Fruit fly (Drosophila melanogaster) whole organism, embryonic: ENCODE measurements around the gene QIL1.

Experiments used
- CG10321 ChIP-seq: fragments of 200-800 bp; sonication (Bioruptor generic); IDR thresholded peaks from 2 replicates; pipeline ENCODE4 v1.3.6; 2022; ENCODE audit warnings: missing biosample characterization, missing genetic modification characterization
- CG10431 ChIP-seq: fragments of 200-800 bp; sonication (Bioruptor generic); optimal IDR thresholded peaks from 3 replicates; lab custom pipeline; 2018; ENCODE audit warnings: missing biosample characterization, mild to moderate bottlenecking, missing genetic modification characterization
- CG10654 ChIP-seq: fragments of 200-800 bp; sonication (Bioruptor generic); optimal IDR thresholded peaks from 2 replicates; lab custom pipeline; 2016; ENCODE audit warnings: missing biosample characterization, missing genetic modification characterization
- CG13894 ChIP-seq: fragments of 200-800 bp; sonication (Bioruptor generic); optimal IDR thresholded peaks from 3 replicates; lab custom pipeline; 2018; ENCODE audit warnings: missing biosample characterization, mild to moderate bottlenecking, missing genetic modification characterization, moderate library complexity
- CG15479 ChIP-seq: fragments of 200-800 bp; sonication (Bioruptor generic); optimal IDR thresholded peaks from 3 replicates; lab custom pipeline; 2019; ENCODE audit warnings: missing biosample characterization, mild to moderate bottlenecking, missing genetic modification characterization, moderate library complexity
- CG17328 ChIP-seq: fragments of 200-800 bp; sonication (Bioruptor generic); IDR thresholded peaks from 2 replicates; pipeline ENCODE4 v1.3.6; 2022; ENCODE audit warnings: missing biosample characterization, missing genetic modification characterization
- CG17612 ChIP-seq: fragments of 200-800 bp; sonication (Bioruptor generic); IDR thresholded peaks from 2 replicates; pipeline ENCODE4 v1.3.6; 2022; ENCODE audit warnings: missing biosample characterization, missing genetic modification characterization
- CG2199 ChIP-seq: fragments of 200-800 bp; sonication (Bioruptor generic); IDR thresholded peaks from 3 replicates; pipeline ENCODE4 v1.3.6; 2022; ENCODE audit warnings: missing biosample characterization, missing genetic modification characterization
- CG31224 ChIP-seq: fragments of 200-800 bp; sonication (Bioruptor generic); IDR thresholded peaks from 2 replicates; pipeline ENCODE4 v1.3.6; 2022; ENCODE audit warnings: missing biosample characterization, missing genetic modification characterization
- CG32532 ChIP-seq: fragments of 200-800 bp; sonication (Bioruptor generic); IDR thresholded peaks from 2 replicates; pipeline ENCODE4 v1.3.6; 2022; ENCODE audit warnings: missing biosample characterization, missing genetic modification characterization
- CG3407 ChIP-seq: fragments of 200-800 bp; sonication (Bioruptor generic); optimal IDR thresholded peaks from 2 replicates; lab custom pipeline; 2018; ENCODE audit warnings: missing biosample characterization, mild to moderate bottlenecking, missing genetic modification characterization
- CG4730 ChIP-seq: fragments of 200-800 bp; sonication (Bioruptor generic); IDR thresholded peaks from 2 replicates; pipeline ENCODE4 v1.3.6; 2022; ENCODE audit warnings: missing biosample characterization, missing genetic modification characterization
- CHES-1-like ChIP-seq: fragments of 200-800 bp; sonication (Bioruptor generic); optimal IDR thresholded peaks from 2 replicates; lab custom pipeline; 2016; ENCODE audit warnings: missing biosample characterization, missing genetic modification characterization
- Dbx ChIP-seq: fragments of 200-800 bp; sonication (Bioruptor generic); IDR thresholded peaks from 3 replicates; pipeline ENCODE4 v1.3.6; 2022; ENCODE audit warnings: missing biosample characterization, missing genetic modification characterization
- Deaf1 ChIP-seq: fragments of 200-800 bp; optimal IDR thresholded peaks from 3 replicates; lab custom pipeline; 2019; ENCODE audit warnings: missing biosample characterization, mild to moderate bottlenecking, missing genetic modification characterization, moderate library complexity
- Hand ChIP-seq: fragments of 200-800 bp; sonication (Bioruptor generic); optimal IDR thresholded peaks from 2 replicates; lab custom pipeline; 2017; ENCODE audit warnings: mild to moderate bottlenecking, missing biosample characterization, missing genetic modification reagents, missing genetic modification characterization
- Hmx ChIP-seq: fragments of 200-800 bp; sonication (Bioruptor generic); optimal IDR thresholded peaks from 2 replicates; lab custom pipeline; 2016; ENCODE audit warnings: missing biosample characterization, missing genetic modification characterization
- Hr39 ChIP-seq: fragments of >200 bp; optimal IDR thresholded peaks from 2 replicates; lab custom pipeline; 2017
- Med ChIP-seq: fragments of 200-800 bp; sonication (Bioruptor generic); peaks from one replicate; lab custom pipeline; 2016; ENCODE audit warnings: missing biosample characterization, missing genetic modification characterization, mild to moderate bottlenecking, inconsistent platforms, moderate library complexity
- Nf-YB ChIP-seq: fragments of 200-800 bp; sonication (Bioruptor generic); optimal IDR thresholded peaks from 3 replicates; lab custom pipeline; 2019; ENCODE audit warnings: missing biosample characterization, mild to moderate bottlenecking, missing genetic modification characterization, moderate library complexity
- Spps ChIP-seq: fragments of 200-800 bp; sonication (Bioruptor generic); optimal IDR thresholded peaks from 2 replicates; lab custom pipeline; 2018; ENCODE audit warnings: missing biosample characterization, mild to moderate bottlenecking, missing genetic modification characterization
- Ssrp ChIP-seq: fragments of 200-800 bp; sonication (Bioruptor generic); optimal IDR thresholded peaks from 2 replicates; lab custom pipeline; 2018; ENCODE audit warnings: missing biosample characterization, mild to moderate bottlenecking, missing genetic modification characterization, moderate library complexity
- abd-A ChIP-seq: fragments of 200-800 bp; sonication (Bioruptor generic); optimal IDR thresholded peaks from 3 replicates; lab custom pipeline; 2019; ENCODE audit warnings: missing biosample characterization, mild to moderate bottlenecking, missing genetic modification characterization, moderate library complexity
- cg ChIP-seq: fragments of 200-800 bp; sonication (Bioruptor generic); optimal IDR thresholded peaks from 3 replicates; lab custom pipeline; 2019; ENCODE audit warnings: missing biosample characterization, mild to moderate bottlenecking, missing genetic modification characterization, moderate library complexity
- disco-r ChIP-seq: fragments of 200-800 bp; sonication (Bioruptor generic); optimal IDR thresholded peaks from 2 replicates; lab custom pipeline; 2016; ENCODE audit warnings: missing biosample characterization, missing genetic modification characterization
- dmrt99B ChIP-seq: fragments of 200-800 bp; sonication (Bioruptor generic); optimal IDR thresholded peaks from 2 replicates; lab custom pipeline; 2018; ENCODE audit warnings: missing biosample characterization, mild to moderate bottlenecking, missing genetic modification characterization, moderate library complexity
- ewg ChIP-seq: fragments of 200-800 bp; sonication (Bioruptor generic); optimal IDR thresholded peaks from 3 replicates; lab custom pipeline; 2017; ENCODE audit warnings: mild to moderate bottlenecking, missing biosample characterization, missing genetic modification reagents, missing genetic modification characterization
- exex ChIP-seq: fragments of 200-800 bp; sonication (Bioruptor generic); optimal IDR thresholded peaks from 4 replicates; lab custom pipeline; 2018; ENCODE audit warnings: missing biosample characterization, mild to moderate bottlenecking, missing genetic modification characterization, moderate library complexity
- eyg ChIP-seq: fragments of 200-800 bp; sonication (Bioruptor generic); optimal IDR thresholded peaks from 3 replicates; lab custom pipeline; 2016; ENCODE audit warnings: missing biosample characterization, missing genetic modification characterization
- gro ChIP-seq: fragments of 200-800 bp; sonication (Bioruptor generic); optimal IDR thresholded peaks from 2 replicates; lab custom pipeline; 2016; ENCODE audit warnings: missing biosample characterization, missing genetic modification characterization
- her ChIP-seq: fragments of 200-800 bp; sonication (Bioruptor generic); optimal IDR thresholded peaks from 2 replicates; lab custom pipeline; 2016; ENCODE audit warnings: missing biosample characterization, missing genetic modification characterization
- jigr1 ChIP-seq: fragments of 200-800 bp; sonication (Bioruptor generic); IDR thresholded peaks from 3 replicates; pipeline ENCODE4 v1.3.6; 2022; ENCODE audit warnings: missing biosample characterization, missing genetic modification characterization
- ken ChIP-seq: fragments of 200-800 bp; sonication (Bioruptor generic); IDR thresholded peaks from 3 replicates; pipeline ENCODE4 v1.3.6; 2022; ENCODE audit warnings: missing biosample characterization, missing genetic modification characterization
- lov ChIP-seq, 2 experiments: fragments of 200-800 bp in 1 of 2; fragments of >200 bp in 1 of 2; sonication (Bioruptor generic) in 1 of 2; IDR thresholded peaks in 1 of 2; optimal IDR thresholded peaks in 1 of 2; 2 replicates in 1 of 2; 3 replicates in 1 of 2; pipeline versions ENCODE4 v1.3.6 to Lab custom; 2017 to 2022; ENCODE audit warnings: missing biosample characterization in 1 of 2, missing genetic modification characterization in 1 of 2
- maf-S ChIP-seq: fragments of 200-800 bp; sonication (Bioruptor generic); optimal IDR thresholded peaks from 2 replicates; lab custom pipeline; 2016; ENCODE audit warnings: missing biosample characterization, missing genetic modification characterization
- onecut ChIP-seq: fragments of 200-800 bp; sonication (Bioruptor generic); IDR thresholded peaks from 2 replicates; pipeline ENCODE4 v1.3.6; 2022; ENCODE audit warnings: missing biosample characterization, missing genetic modification characterization
- pita ChIP-seq: fragments of 200-800 bp; sonication (Bioruptor generic); optimal IDR thresholded peaks from 2 replicates; lab custom pipeline; 2017; ENCODE audit warnings: missing biosample characterization, mild to moderate bottlenecking, missing genetic modification characterization
- prd ChIP-seq, 3 experiments: fragments of >200 bp in 2 of 3; fragments of 200-800 bp in 1 of 3; sonication (Bioruptor generic) in 1 of 3; optimal IDR thresholded peaks in 2 of 3; IDR thresholded peaks in 1 of 3; 2 replicates in 2 of 3; 3 replicates in 1 of 3; pipeline versions ENCODE4 v1.3.6 to Lab custom; 2017 to 2022; ENCODE audit warnings: missing biosample characterization in 1 of 3, missing genetic modification characterization in 1 of 3
- pros ChIP-seq: fragments of 200-800 bp; sonication (Bioruptor generic); optimal IDR thresholded peaks from 3 replicates; lab custom pipeline; 2019; ENCODE audit warnings: missing biosample characterization, mild to moderate bottlenecking, missing genetic modification characterization, moderate library complexity
- ranshi ChIP-seq: fragments of 200-800 bp; sonication (Bioruptor generic); IDR thresholded peaks from 2 replicates; pipeline ENCODE4 v1.3.6; 2022; ENCODE audit warnings: missing biosample characterization, missing genetic modification characterization
- schlank ChIP-seq: fragments of 200-800 bp; sonication (Bioruptor generic); optimal IDR thresholded peaks from 2 replicates; lab custom pipeline; 2018; ENCODE audit warnings: missing biosample characterization, mild to moderate bottlenecking, missing genetic modification characterization
- scrt ChIP-seq: fragments of 200-800 bp; sonication (Bioruptor generic); optimal IDR thresholded peaks from 2 replicates; lab custom pipeline; 2018; ENCODE audit warnings: missing biosample characterization, mild to moderate bottlenecking, missing genetic modification characterization, moderate library complexity
- sens ChIP-seq: fragments of 200-800 bp; sonication (Bioruptor generic); peaks from one replicate; lab custom pipeline; 2016; ENCODE audit warnings: missing biosample characterization, missing genetic modification characterization
- slou ChIP-seq: fragments of 200-800 bp; sonication (Bioruptor generic); optimal IDR thresholded peaks from 3 replicates; lab custom pipeline; 2016; ENCODE audit warnings: missing biosample characterization, missing genetic modification characterization
- sqz ChIP-seq: fragments of 200-800 bp; sonication (Bioruptor generic); optimal IDR thresholded peaks from 3 replicates; lab custom pipeline; 2018; ENCODE audit warnings: missing biosample characterization, mild to moderate bottlenecking, missing genetic modification characterization
- tll ChIP-seq, 2 experiments: fragments of 200-800 bp in 1 of 2; fragments of >200 bp in 1 of 2; sonication (Bioruptor generic) in 1 of 2; optimal IDR thresholded peaks; 2 replicates each; lab custom pipeline; 2017 to 2019; ENCODE audit warnings: missing biosample characterization in 2 of 2, missing genetic modification characterization in 2 of 2, mild to moderate bottlenecking in 1 of 2, moderate library complexity in 1 of 2
- zen ChIP-seq: fragments of 200-800 bp; sonication (Bioruptor generic); optimal IDR thresholded peaks from 3 replicates; lab custom pipeline; 2018; ENCODE audit warnings: missing biosample characterization, mild to moderate bottlenecking, missing genetic modification characterization, moderate library complexity
- zfh2 ChIP-seq: fragments of 200-800 bp; sonication (Bioruptor generic); optimal IDR thresholded peaks from 2 replicates; lab custom pipeline; 2016; ENCODE audit warnings: missing biosample characterization, missing genetic modification characterization

QIL1 gene

dm6 chr3L:17444569-17444968, 21.2 kb upstream of the QIL1 start:
- TF ChIP-seq zfh2 (no peak), ewg (peak; percentile 31), CG17328 (GFP tag; lab: Robert Waterston, UW) (no peak), lov (optimal IDR thresholded peaks at IDR 0.05; lab: Kevin White, UChicago) (no peak), lov (GFP tag; IDR thresholded peaks at IDR 0.05; lab: Robert Waterston, UW) (no peak), CG31224 (GFP tag; lab: Robert Waterston, UW) (0 out of 2 replicates have a peak, but pooled peaks have one; percentile 20), CG3407 (no peak), maf-S (no peak), Deaf1 (peak; percentile 80), CG13894 (peak; percentile 50), ken (GFP tag; lab: Robert Waterston, UW) (0 out of 3 replicates have a peak, but pooled peaks have one; percentile 20), scrt (GFP tag; lab: Kevin White, UChicago) (peak; percentile 63)

dm6 chr3L:17445629-17446431, 19.9 kb upstream of the QIL1 start:
- TF ChIP-seq eyg (GFP tag; lab: Kevin White, UChicago) (no peak), Nf-YB (GFP tag; lab: Kevin White, UChicago) (peak; percentile 69), Dbx (GFP tag; lab: Robert Waterston, UW) (no peak), sens (GFP tag; lab: Kevin White, UChicago) (peak; percentile 59), prd (optimal IDR thresholded peaks at IDR 0.05; lab: Kevin White, UChicago) (no peak), prd (GFP tag; IDR thresholded peaks at IDR 0.05; lab: Robert Waterston, UW) (no peak), CG32532 (GFP tag; lab: Robert Waterston, UW) (no peak), Med (GFP tag; lab: Kevin White, UChicago) (no peak), CG2199 (GFP tag; lab: Robert Waterston, UW) (peak; percentile 75; the same call in 2 of the 3 replicates), onecut (GFP tag; lab: Robert Waterston, UW) (no peak), cg (GFP tag; lab: Kevin White, UChicago) (peak; percentile 61), CG10321 (GFP tag; lab: Robert Waterston, UW) (no peak), gro (GFP tag; lab: Kevin White, UChicago) (no peak), Spps (no peak), zen (tag; lab: Kevin White, UChicago) (peak; percentile 38), Hmx (GFP tag; lab: Kevin White, UChicago) (no peak), dmrt99B (tag; lab: Kevin White, UChicago) (no peak), her (GFP tag; lab: Kevin White, UChicago) (no peak), ranshi (GFP tag; lab: Robert Waterston, UW) (no peak), disco-r (GFP tag; lab: Kevin White, UChicago) (no peak), CG17612 (GFP tag; lab: Robert Waterston, UW) (no peak), CG10431 (GFP tag; lab: Kevin White, UChicago) (no peak), pros (GFP tag; lab: Kevin White, UChicago) (peak; percentile 94), abd-A (tag; lab: Kevin White, UChicago) (peak; percentile 19), schlank (tag; lab: Kevin White, UChicago) (no peak), Hr39 (peak; percentile 6), Hand (GFP tag; lab: Kevin White, UChicago) (no peak), CG4730 (no peak), slou (GFP tag; lab: Kevin White, UChicago) (no peak), sqz (GFP tag; lab: Kevin White, UChicago) (peak; percentile 59), Ssrp (tag; lab: Kevin White, UChicago) (no peak), exex (tag; lab: Kevin White, UChicago) (no peak), CG10654 (GFP tag; lab: Kevin White, UChicago) (no peak), CG3407 (no peak), pita (GFP tag; lab: Kevin White, UChicago) (no peak), CG15479 (GFP tag; lab: Kevin White, UChicago) (peak; percentile 18), CHES-1-like (GFP tag; lab: Kevin White, UChicago) (no peak), tll (GFP tag; optimal IDR thresholded peaks at IDR 0.05; lab: Kevin White, UChicago) (peak in 1 of 2 experiments; percentile 75), jigr1 (GFP tag; lab: Robert Waterston, UW) (no peak)
